Worm (Caenorhabditis elegans) whole organism, dauer: ENCODE data around the gene kynu-1.

Source experiments
- unc-62 ChIP-seq: sonication (generic microtip); optimal IDR thresholded peaks from 2 replicates; lab custom pipeline; 2017; ENCODE audit warnings: missing biosample characterization, missing genetic modification reagents, missing genetic modification characterization

The kynu-1 gene

DNA sequence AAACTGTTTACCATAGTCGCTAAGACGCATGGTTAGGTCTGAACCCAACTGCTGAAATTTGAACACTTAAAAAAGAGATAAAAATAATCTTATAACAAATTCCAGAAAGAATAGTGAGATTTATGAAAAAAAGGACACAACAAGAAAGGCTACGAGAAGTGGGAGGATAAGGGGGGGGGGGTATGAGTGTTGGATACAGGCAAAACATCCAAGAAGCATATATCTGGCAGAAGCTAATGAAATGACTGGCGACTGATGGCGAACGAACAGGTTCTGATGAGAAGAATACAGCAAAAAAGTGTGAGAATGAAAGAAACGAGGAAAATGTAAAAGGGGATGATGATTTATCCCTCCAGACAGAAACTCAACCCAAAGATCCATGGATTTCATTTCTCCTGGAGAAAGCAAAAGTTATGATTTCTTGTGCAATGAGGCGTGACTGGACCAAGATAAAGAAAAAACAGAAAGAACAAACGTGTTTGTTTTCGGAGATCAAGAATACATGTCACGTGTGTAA, 43.1 kb downstream of the kynu-1 start, which contains the start of gene ptr-4:
Gene ptr-4, minus strand, starts transcription at position 51 of the 517 bp plus-strand sequence.
- TF ChIP-seq unc-62 (GFP tag; lab: Kevin White, UChicago) = no peak

DNA sequence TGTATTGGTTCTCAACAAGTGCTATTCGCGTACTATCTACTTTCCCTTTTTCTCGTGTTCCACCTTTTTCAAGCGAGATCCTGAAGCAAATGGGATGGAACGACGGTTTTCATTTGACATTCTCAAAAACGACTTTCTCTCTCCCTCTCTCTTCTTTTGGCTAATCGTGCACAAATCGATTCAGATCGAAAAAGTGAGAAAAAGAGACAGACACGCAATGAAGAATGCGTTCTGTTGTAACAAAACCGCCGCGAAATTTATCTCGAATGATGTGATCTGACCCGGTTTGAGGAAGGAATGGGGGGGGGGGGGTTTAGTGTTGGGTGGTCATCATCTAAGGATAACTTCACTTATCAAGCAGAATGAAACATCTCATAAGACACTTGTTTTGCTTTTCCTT, 44.8 kb downstream of the kynu-1 start:
- no peak for TF ChIP-seq unc-62 (GFP tag; lab: Kevin White, UChicago)

DNA sequence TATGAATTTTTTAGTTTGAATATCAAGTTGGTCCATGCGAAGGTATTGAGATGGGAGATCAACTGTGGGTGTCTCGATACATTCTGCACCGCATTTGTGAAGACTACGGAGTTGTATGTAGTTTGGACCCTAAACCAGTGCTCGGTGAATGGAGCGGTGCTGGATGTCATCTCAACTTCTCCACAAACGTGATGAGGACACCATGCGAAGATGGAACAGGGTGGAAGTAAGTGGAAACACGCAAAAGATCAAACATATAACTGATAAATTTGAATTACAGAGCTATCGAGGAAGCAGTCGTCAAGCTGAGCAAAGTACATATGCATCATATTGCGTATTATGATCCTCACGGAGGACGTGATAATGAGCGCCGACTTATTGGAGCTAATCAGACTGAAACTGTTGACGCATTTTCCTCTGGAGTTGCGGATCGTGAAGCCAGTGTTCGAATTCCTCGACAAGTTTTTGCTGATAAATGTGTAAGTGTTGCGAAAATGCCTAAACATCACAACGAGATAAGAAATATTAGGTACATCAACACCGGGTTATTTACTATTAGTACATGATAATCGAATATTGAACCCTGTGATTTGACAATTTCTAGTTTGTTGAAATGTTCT, 49.9 kb downstream of the kynu-1 start:
- TF ChIP-seq unc-62 (GFP tag; lab: Kevin White, UChicago) = no peak

DNA sequence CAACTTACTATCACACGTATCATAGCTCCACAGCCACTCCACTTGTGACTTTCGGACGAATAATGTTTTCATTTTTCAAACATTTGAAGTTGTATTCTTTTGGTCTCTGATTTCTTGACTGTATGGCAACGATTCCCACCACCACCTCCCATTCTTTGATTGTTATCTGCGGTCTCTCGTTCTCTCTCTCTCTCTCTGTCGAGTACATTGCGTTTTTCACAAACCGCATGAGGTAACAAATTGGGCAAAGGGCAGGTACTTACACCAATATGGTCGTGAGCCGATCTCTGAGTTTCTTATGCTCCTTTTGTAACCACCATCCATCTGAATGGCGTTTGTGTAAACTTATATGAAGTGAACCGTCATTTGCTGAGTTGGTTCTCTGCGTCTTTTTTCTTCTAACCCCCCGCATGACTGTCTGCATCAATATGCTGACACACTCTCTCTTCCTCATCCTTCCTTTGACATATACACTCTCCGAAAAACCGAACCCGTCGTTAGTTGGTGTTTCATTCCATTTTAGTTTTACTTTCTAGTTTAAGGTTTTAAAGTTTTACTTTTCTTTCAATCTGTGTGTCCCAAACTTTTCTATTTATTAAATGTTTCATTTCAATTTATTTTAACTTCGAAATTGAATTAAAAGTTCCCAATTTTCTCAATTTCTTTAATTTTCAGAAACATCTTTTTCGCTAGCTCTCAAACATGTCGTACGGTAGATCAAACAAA, 51.4 kb downstream of the kynu-1 start, which contains the start of gene gln-1:
Gene gln-1, plus strand, starts transcription at position 676 of the 726 bp plus-strand sequence.
- TF ChIP-seq unc-62 (GFP tag; lab: Kevin White, UChicago) = no peak
